Fruit fly (Drosophila melanogaster): Measurements from ENCODE around the gene CG9391.

CG9391 gene

dm6 chr3L:21285639-21286338 lies 17.7 kb upstream of the CG9391 start, which contains the start of the genes CG12974 and pzg (continued):
- peak; percentile 70 for TF ChIP-seq fkh (GFP tag; optimal IDR thresholded peaks at IDR 0.05)
- TF ChIP-seq CG4318 (GFP tag; optimal IDR thresholded peaks at IDR 0.05), result peak; percentile 23
- peak; percentile 66 for TF ChIP-seq eg (GFP tag; IDR thresholded peaks at IDR 0.05)
- peak; percentile 94 for TF ChIP-seq Eip78C (GFP tag)
- TF ChIP-seq Sox102F (GFP tag; optimal IDR thresholded peaks at IDR 0.05), result peak; percentile 16
- TF ChIP-seq Sox14 (GFP tag; optimal IDR thresholded peaks at IDR 0.05), result peak; percentile 70
- TF ChIP-seq ss (GFP tag; optimal IDR thresholded peaks at IDR 0.05), result no peak
- peak; percentile 46 for TF ChIP-seq CG32006 (GFP tag; optimal IDR thresholded peaks at IDR 0.05)
- peak; percentile 70 for TF ChIP-seq topi (GFP tag; optimal IDR thresholded peaks at IDR 0.05)
- TF ChIP-seq CG1621 (tag; optimal IDR thresholded peaks at IDR 0.05), result peak; percentile 65
- no peak for TF ChIP-seq Hr38 (GFP tag; optimal IDR thresholded peaks at IDR 0.05)
- no peak for TF ChIP-seq CG6808 (GFP tag; optimal IDR thresholded peaks at IDR 0.05)

- TF ChIP-seq CG10631 (GFP tag; optimal IDR thresholded peaks at IDR 0.05) (no peak), Eip93F (GFP tag; optimal IDR thresholded peaks at IDR 0.05) (peak; percentile 37), CG7368 (GFP tag; optimal IDR thresholded peaks at IDR 0.05) (no peak), fkh (GFP tag; optimal IDR thresholded peaks at IDR 0.05) (peak; percentile 35), Eip78C (GFP tag) (peak; percentile 55), vri (GFP tag; optimal IDR thresholded peaks at IDR 0.05) (peak; percentile 81), CG6792 (GFP tag; optimal IDR thresholded peaks at IDR 0.05) (no peak), CG31627 (GFP tag; optimal IDR thresholded peaks at IDR 0.05) (no peak)
Measured at dm6 chr3L:21284720-21285638, 16.8 kb upstream of the CG9391 start.

- no peak for TF ChIP-seq CG8632 (GFP tag; optimal IDR thresholded peaks at IDR 0.05)
- no peak for TF ChIP-seq CG34406 (GFP tag; optimal IDR thresholded peaks at IDR 0.05)
- no peak for TF ChIP-seq CG16779 (tag; optimal IDR thresholded peaks at IDR 0.05)
- TF ChIP-seq Lpt (GFP tag; optimal IDR thresholded peaks at IDR 0.05), result no peak
- no peak for TF ChIP-seq CG8319 (GFP tag; optimal IDR thresholded peaks at IDR 0.05)
- no peak for TF ChIP-seq CG11902 (GFP tag; optimal IDR thresholded peaks at IDR 0.05)
- TF ChIP-seq vri (GFP tag; optimal IDR thresholded peaks at IDR 0.05), result no peak
- TF ChIP-seq Eip78C (GFP tag), result no peak
- TF ChIP-seq esn (GFP tag; optimal IDR thresholded peaks at IDR 0.05), result no peak
- no peak for TF ChIP-seq Sox15 (GFP tag; optimal IDR thresholded peaks at IDR 0.05)
- no peak for TF ChIP-seq CG32006 (GFP tag; optimal IDR thresholded peaks at IDR 0.05)
- no peak for TF ChIP-seq CG3032 (tag; optimal IDR thresholded peaks at IDR 0.05)
- TF ChIP-seq pdm3 (GFP tag; optimal IDR thresholded peaks at IDR 0.05), result no peak
- no peak for TF ChIP-seq Sox102F (GFP tag; optimal IDR thresholded peaks at IDR 0.05)
Measured at dm6 chr3L:21283795-21284194, 15.7 kb upstream of the CG9391 start.

- TF ChIP-seq CG6808 (GFP tag; optimal IDR thresholded peaks at IDR 0.05), result no peak
- TF ChIP-seq Sox15 (GFP tag; optimal IDR thresholded peaks at IDR 0.05), result no peak
- no peak for TF ChIP-seq CG11294 (GFP tag; IDR thresholded peaks at IDR 0.05)
- no peak for TF ChIP-seq svp (GFP tag)
- no peak for TF ChIP-seq eg (GFP tag; IDR thresholded peaks at IDR 0.05)
- no peak for TF ChIP-seq CG6163 (GFP tag; IDR thresholded peaks at IDR 0.05)
- no peak for TF ChIP-seq pdm3 (GFP tag; optimal IDR thresholded peaks at IDR 0.05)
- no peak for TF ChIP-seq Lpt (GFP tag; optimal IDR thresholded peaks at IDR 0.05)
- TF ChIP-seq Met (GFP tag; optimal IDR thresholded peaks at IDR 0.05), result no peak
- no peak for TF ChIP-seq achi (GFP tag; optimal IDR thresholded peaks at IDR 0.05)
- no peak for TF ChIP-seq Ets21C (GFP tag; optimal IDR thresholded peaks at IDR 0.05)
- TF ChIP-seq Eip93F (GFP tag; optimal IDR thresholded peaks at IDR 0.05), result peak; percentile 76
- no peak for TF ChIP-seq OdsH (GFP tag; optimal IDR thresholded peaks at IDR 0.05)
- no peak for TF ChIP-seq Gug (GFP tag; IDR thresholded peaks at IDR 0.05)
- no peak for TF ChIP-seq CG10669 (GFP tag; optimal IDR thresholded peaks at IDR 0.05)
- TF ChIP-seq vri (GFP tag; optimal IDR thresholded peaks at IDR 0.05), result peak; percentile 33
Measured at dm6 chr3L:21282741-21283140, 14.6 kb upstream of the CG9391 start.

Data from whole organism, prepupa.